Worm (Caenorhabditis elegans): ENCODE measurements around the gene rps-9.

DNA sequence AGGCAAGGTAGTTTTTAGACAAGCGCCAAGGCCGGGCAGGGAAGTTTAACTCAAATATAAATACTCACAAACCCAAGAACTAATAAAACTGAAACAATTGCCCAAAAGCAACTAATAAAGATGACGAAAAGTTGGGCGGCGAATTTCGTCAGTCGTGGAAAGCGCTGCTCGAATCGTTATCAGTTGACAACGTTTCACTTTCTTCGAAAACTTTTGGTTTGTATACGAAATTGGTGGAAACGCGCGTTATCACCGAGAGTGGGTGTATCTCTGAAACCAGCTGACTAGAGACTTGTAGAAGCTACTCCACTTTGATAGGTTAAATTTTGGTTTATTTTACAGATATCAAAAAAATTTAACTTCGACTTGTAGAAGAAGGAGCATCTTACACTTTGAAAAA lies 26.9 kb upstream of the rps-9 start:
- TF ChIP-seq dao-5 (tag; optimal IDR thresholded peaks at IDR 0.05) = no peak
- no peak for TF ChIP-seq him-1 (tag; optimal IDR thresholded peaks at IDR 0.05)
- TF ChIP-seq W03F9.2 (tag; optimal IDR thresholded peaks at IDR 0.05) = no peak

Measured in whole organism, L4/young adult.